Fruit fly (Drosophila melanogaster): Measurements from ENCODE around the gene Pgk.

The Pgk gene

dm6 chr2L:2748480-2749143 lies 4.3 kb downstream of the Pgk start (continued):
- no peak for TF ChIP-seq dac (GFP tag; optimal IDR thresholded peaks at IDR 0.05)
- peak; percentile 82 for TF ChIP-seq CG6792 (GFP tag; optimal IDR thresholded peaks at IDR 0.05)
- peak; percentile 87 for TF ChIP-seq topi (GFP tag; optimal IDR thresholded peaks at IDR 0.05)
- peak; percentile 68 for TF ChIP-seq fd59A (GFP tag; optimal IDR thresholded peaks at IDR 0.05)
- peak; percentile 90 for TF ChIP-seq CG3919 (GFP tag; optimal IDR thresholded peaks at IDR 0.05)
- peak; percentile 82 for TF ChIP-seq Blimp-1 (GFP tag; optimal IDR thresholded peaks at IDR 0.05)
- peak; percentile 67 for TF ChIP-seq Gug (GFP tag; IDR thresholded peaks at IDR 0.05)
- peak; percentile 88 for TF ChIP-seq Sox14 (GFP tag; optimal IDR thresholded peaks at IDR 0.05)
- no peak for TF ChIP-seq fkh (GFP tag; optimal IDR thresholded peaks at IDR 0.05)
- peak; percentile 88 for TF ChIP-seq CG32006 (GFP tag; optimal IDR thresholded peaks at IDR 0.05)
- no peak for TF ChIP-seq CG16779 (tag; optimal IDR thresholded peaks at IDR 0.05)
- no peak for TF ChIP-seq Hr4 (GFP tag; optimal IDR thresholded peaks at IDR 0.05)
- TF ChIP-seq fd85E (GFP tag; optimal IDR thresholded peaks at IDR 0.05): no peak
- no peak for TF ChIP-seq CG4318 (GFP tag; optimal IDR thresholded peaks at IDR 0.05)
- peak; percentile 85 for TF ChIP-seq eg (GFP tag; IDR thresholded peaks at IDR 0.05)
- TF ChIP-seq CG10631 (GFP tag; optimal IDR thresholded peaks at IDR 0.05): peak; percentile 91
- TF ChIP-seq CG6163 (GFP tag; IDR thresholded peaks at IDR 0.05): peak; percentile 81
- no peak for TF ChIP-seq pdm3 (GFP tag; optimal IDR thresholded peaks at IDR 0.05)
- TF ChIP-seq CG10669 (GFP tag; optimal IDR thresholded peaks at IDR 0.05): peak; percentile 77
- TF ChIP-seq Eip78C (GFP tag): peak; percentile 93
- TF ChIP-seq acj6 (GFP tag; optimal IDR thresholded peaks at IDR 0.05): peak; percentile 80
- peak; percentile 17 to 73 for TF ChIP-seq salr (GFP tag; optimal IDR thresholded peaks at IDR 0.05)
- no peak for TF ChIP-seq Eip93F (GFP tag; optimal IDR thresholded peaks at IDR 0.05)
- peak; percentile 81 for TF ChIP-seq CG11902 (GFP tag; optimal IDR thresholded peaks at IDR 0.05)
- TF ChIP-seq CG1621 (tag; optimal IDR thresholded peaks at IDR 0.05): peak; percentile 76
- peak; percentile 78 for TF ChIP-seq CG7368 (GFP tag; optimal IDR thresholded peaks at IDR 0.05)
- peak; percentile 97 for TF ChIP-seq svp (GFP tag)
- peak; percentile 86 for TF ChIP-seq esn (GFP tag; optimal IDR thresholded peaks at IDR 0.05)
- TF ChIP-seq OdsH (GFP tag; optimal IDR thresholded peaks at IDR 0.05): no peak
- no peak for TF ChIP-seq Met (GFP tag; optimal IDR thresholded peaks at IDR 0.05)
- peak; percentile 79 for TF ChIP-seq Ets96B (tag; optimal IDR thresholded peaks at IDR 0.05)
- TF ChIP-seq CG6854 (GFP tag; optimal IDR thresholded peaks at IDR 0.05): peak; percentile 72

- TF ChIP-seq CG6163 (GFP tag; IDR thresholded peaks at IDR 0.05) (no peak), achi (GFP tag; optimal IDR thresholded peaks at IDR 0.05) (no peak), CG3919 (GFP tag; optimal IDR thresholded peaks at IDR 0.05) (no peak), dsx (GFP tag; optimal IDR thresholded peaks at IDR 0.05; ENCODE audit: poor library complexity, severe bottlenecking) (peak; percentile 31), CG11902 (GFP tag; optimal IDR thresholded peaks at IDR 0.05) (no peak), Lpt (GFP tag; optimal IDR thresholded peaks at IDR 0.05) (no peak), vri (GFP tag; optimal IDR thresholded peaks at IDR 0.05) (no peak), CG10631 (GFP tag; optimal IDR thresholded peaks at IDR 0.05) (no peak), CG3032 (tag; optimal IDR thresholded peaks at IDR 0.05) (peak; percentile 25), fkh (GFP tag; optimal IDR thresholded peaks at IDR 0.05) (no peak), CG11762 (GFP tag; optimal IDR thresholded peaks at IDR 0.05; ENCODE audit: insufficient read depth) (no peak), CG8119 (GFP tag; IDR thresholded peaks at IDR 0.05) (no peak)
Observed at dm6 chr2L:2744852-2745251, 8.0 kb downstream of the Pgk start, which contains the start of the genes CG9961 and Cwc25. Gene CG9961 (minus strand): TSS chr2L:2744934. Gene Cwc25 (plus strand): TSS chr2L:2745098.

Data from whole organism, prepupa.